Worm (Caenorhabditis elegans): Measurements from ENCODE around the gene str-20.

DNA sequence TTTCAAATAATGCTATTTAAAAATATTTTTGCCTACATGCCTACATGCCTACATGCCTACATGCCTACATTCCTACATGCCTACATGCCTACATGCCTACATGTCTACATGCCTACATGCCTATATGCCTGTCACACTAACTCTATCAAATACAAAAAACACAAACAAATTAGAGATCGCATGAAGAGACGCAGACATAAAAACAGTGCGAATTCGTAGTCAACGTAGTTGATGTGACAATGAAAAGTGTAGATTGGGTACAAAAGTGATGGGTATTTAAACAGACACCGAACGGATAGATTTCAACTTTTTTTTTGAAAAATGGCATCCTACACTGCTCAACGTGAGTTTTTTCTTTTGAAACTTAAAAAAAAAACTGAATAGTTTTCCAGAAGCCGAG, 21.0 kb downstream of the str-20 start, which contains the start of gene R09E12.9:
- TF ChIP-seq hlh-1 (tag; optimal IDR thresholded peaks at IDR 0.05), result no peak
- TF ChIP-seq ceh-39 (tag; optimal IDR thresholded peaks at IDR 0.05), result no peak
- TF ChIP-seq ceh-43 (GFP tag; optimal IDR thresholded peaks at IDR 0.05), result no peak
- TF ChIP-seq unc-39 (tag; optimal IDR thresholded peaks at IDR 0.05), result no peak
- TF ChIP-seq nhr-237 (tag; optimal IDR thresholded peaks at IDR 0.05), result no peak
- TF ChIP-seq nhr-12 (tag; optimal IDR thresholded peaks at IDR 0.05), result no peak
- no peak for TF ChIP-seq lin-13 (tag; optimal IDR thresholded peaks at IDR 0.05)
- no peak for TF ChIP-seq ztf-11 (tag; optimal IDR thresholded peaks at IDR 0.05)
- TF ChIP-seq blmp-1 (tag; optimal IDR thresholded peaks at IDR 0.05), result no peak
- no peak for TF ChIP-seq elt-3 (tag; optimal IDR thresholded peaks at IDR 0.05)
- TF ChIP-seq ces-1 (GFP tag; optimal IDR thresholded peaks at IDR 0.05), result no peak
- TF ChIP-seq ceh-83 (GFP tag; optimal IDR thresholded peaks at IDR 0.05), result no peak
